Worm (Caenorhabditis elegans): ENCODE results near the gene Y53F4B.20.

Y53F4B.20 gene

ce11 chrII:15089086-15089895 lies 5.0 kb downstream of the Y53F4B.20 start (continued):
- TF ChIP-seq zag-1 (tag; optimal IDR thresholded peaks at IDR 0.05): no peak
- TF ChIP-seq egl-27 (tag; optimal IDR thresholded peaks at IDR 0.05): no peak
- peak; percentile 87 for TF ChIP-seq tbx-2 (tag; optimal IDR thresholded peaks at IDR 0.05)
- peak; percentile 58 for TF ChIP-seq elt-2 (tag; optimal IDR thresholded peaks at IDR 0.05)
- TF ChIP-seq efl-3 (GFP tag; optimal IDR thresholded peaks at IDR 0.05): peak; percentile 24
- peak; percentile 7 for TF ChIP-seq fos-1 (tag; optimal IDR thresholded peaks at IDR 0.05)
- TF ChIP-seq skn-1 (tag; optimal IDR thresholded peaks at IDR 0.05): peak; percentile 12
- no peak for TF ChIP-seq hpl-2 (GFP tag; optimal IDR thresholded peaks at IDR 0.05)
- peak; percentile 85 for TF ChIP-seq snu-23 (GFP tag; optimal IDR thresholded peaks at IDR 0.05)
- peak; percentile 31 to 35 (median 32) for TF ChIP-seq ceh-82 (tag; optimal IDR thresholded peaks at IDR 0.05)
- peak; percentile 83 for TF ChIP-seq xbp-1 (tag; optimal IDR thresholded peaks at IDR 0.05)
- peak; percentile 90 for TF ChIP-seq nhr-71 (tag; optimal IDR thresholded peaks at IDR 0.05)
- TF ChIP-seq fkh-10 (GFP tag; optimal IDR thresholded peaks at IDR 0.05): no peak
- peak; percentile 5 for TF ChIP-seq sup-37 (GFP tag; optimal IDR thresholded peaks at IDR 0.05)
- TF ChIP-seq nhr-11 (tag; optimal IDR thresholded peaks at IDR 0.05): no peak
- no peak for TF ChIP-seq aha-1 (tag; optimal IDR thresholded peaks at IDR 0.05)
- TF ChIP-seq egl-13 (tag; optimal IDR thresholded peaks at IDR 0.05): peak; percentile 93
- TF ChIP-seq mab-9 (GFP tag; IDR thresholded peaks at IDR 0.05): peak; percentile 58; the same call in 1 of the 2 replicates
- no peak for TF ChIP-seq aly-2 (tag; optimal IDR thresholded peaks at IDR 0.05)
- TF ChIP-seq sox-4 (tag; optimal IDR thresholded peaks at IDR 0.05): peak; percentile 89
- TF ChIP-seq nhr-84 (tag; optimal IDR thresholded peaks at IDR 0.05): no peak
- TF ChIP-seq rnt-1 (tag; optimal IDR thresholded peaks at IDR 0.05): peak; percentile 96
- peak; percentile 54 for TF ChIP-seq unc-130 (tag; optimal IDR thresholded peaks at IDR 0.05)
- peak; percentile 93 to 95 for TF ChIP-seq lin-35 (GFP tag; optimal IDR thresholded peaks at IDR 0.05)
- no peak for TF ChIP-seq ets-5 (GFP tag; IDR thresholded peaks at IDR 0.05)
- TF ChIP-seq tlp-1 (tag; optimal IDR thresholded peaks at IDR 0.05): no peak
- TF ChIP-seq nhr-20 (tag; optimal IDR thresholded peaks at IDR 0.05): peak; percentile 84
- peak; percentile 96 for TF ChIP-seq fkh-4 (tag; optimal IDR thresholded peaks at IDR 0.05; ENCODE audit: borderline replicate concordance)
- no peak for TF ChIP-seq hlh-17 (GFP tag; optimal IDR thresholded peaks at IDR 0.05; ENCODE audit: borderline replicate concordance)
- no peak for TF ChIP-seq jun-1 (tag; optimal IDR thresholded peaks at IDR 0.05)
- TF ChIP-seq ama-1 (optimal IDR thresholded peaks at IDR 0.05): no peak
- TF ChIP-seq nhr-85 (tag): peak; percentile 96
- no peak for TF ChIP-seq pag-3 (tag; optimal IDR thresholded peaks at IDR 0.05; ENCODE audit: borderline replicate concordance, insufficient read depth)
- TF ChIP-seq C34B4.2 (tag; optimal IDR thresholded peaks at IDR 0.05): no peak
- TF ChIP-seq ces-1 (GFP tag; optimal IDR thresholded peaks at IDR 0.05): no peak
- TF ChIP-seq Y116A8C.19 (tag; optimal IDR thresholded peaks at IDR 0.05; ENCODE audit: borderline replicate concordance): peak; percentile 51
- TF ChIP-seq grh-1 (GFP tag; IDR thresholded peaks at IDR 0.05): peak; percentile 51; the same call in 1 of the 2 replicates
- TF ChIP-seq lin-14 (GFP tag; optimal IDR thresholded peaks at IDR 0.05): no peak
- TF ChIP-seq snpc-4 (tag; optimal IDR thresholded peaks at IDR 0.05): peak; percentile 66
- peak; percentile 75 for TF ChIP-seq fkh-8 (tag; optimal IDR thresholded peaks at IDR 0.05)
- peak; percentile 96 for TF ChIP-seq efl-1 (optimal IDR thresholded peaks at IDR 0.05)
- TF ChIP-seq efl-1 (GFP tag; optimal IDR thresholded peaks at IDR 0.05 in 1 of 2): peak; percentile 94 to 99
- peak in 1 of 2 experiments; percentile 38 for TF ChIP-seq mdl-1 (tag; optimal IDR thresholded peaks at IDR 0.05)
- TF ChIP-seq ztf-11 (tag; optimal IDR thresholded peaks at IDR 0.05): peak in 1 of 2 experiments; percentile 94
- no peak for TF ChIP-seq nhr-237 (tag; optimal IDR thresholded peaks at IDR 0.05)
- peak; percentile 66 to 78 for TF ChIP-seq lsy-2 (tag; optimal IDR thresholded peaks at IDR 0.05)
- TF ChIP-seq swsn-7 (tag; optimal IDR thresholded peaks at IDR 0.05): peak; percentile 86
- TF ChIP-seq dpl-1 (GFP tag; optimal IDR thresholded peaks at IDR 0.05): peak; percentile 89 to 93 (median 93)
- no peak for TF ChIP-seq ceh-63 (GFP tag; optimal IDR thresholded peaks at IDR 0.05)
- TF ChIP-seq blmp-1 (tag; optimal IDR thresholded peaks at IDR 0.05): peak; percentile 6
- TF ChIP-seq unc-98 (GFP tag; IDR thresholded peaks at IDR 0.05): peak; percentile 63

Measured in whole organism, L1 larva.